Worm (Caenorhabditis elegans): ENCODE measurements around the gene F37A8.5.

DNA sequence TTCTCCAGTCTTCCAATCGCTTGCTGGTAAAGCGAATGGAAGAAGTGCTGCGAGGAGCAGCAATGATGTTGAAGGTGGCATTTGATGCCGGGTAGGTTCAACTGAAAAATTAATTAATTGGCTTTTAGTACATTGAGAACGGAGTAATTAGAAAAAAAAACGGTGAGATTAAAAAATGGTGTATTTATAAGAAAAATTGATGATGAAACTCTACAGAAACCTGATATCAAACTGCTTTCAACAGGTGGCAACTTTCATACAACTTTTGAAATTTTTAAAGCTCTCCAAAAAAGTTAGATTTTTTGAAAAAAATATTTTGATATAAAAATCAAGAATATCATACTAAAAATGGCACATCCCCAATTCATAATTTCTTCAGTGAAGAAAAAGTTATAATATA lies 42.4 kb upstream of the F37A8.5 start, which contains the start of gene pat-3:
- TF ChIP-seq flt-1 (GFP tag; IDR thresholded peaks at IDR 0.05) (no peak), ztf-23 (GFP tag; IDR thresholded peaks at IDR 0.05) (no peak), ref-1 (GFP tag; conservative IDR thresholded peaks at IDR 0.05) (no peak), ztf-29 (GFP tag; IDR thresholded peaks at IDR 0.05) (no peak), T22C8.4 (GFP tag; IDR thresholded peaks at IDR 0.05) (no peak), klf-2 (GFP tag; conservative IDR thresholded peaks at IDR 0.05) (no peak), tab-1 (GFP tag; IDR thresholded peaks at IDR 0.05) (no peak), med-1 (GFP tag; optimal IDR thresholded peaks at IDR 0.05; ENCODE audit: insufficient read depth) (no peak)
